Worm (Caenorhabditis elegans) whole organism, young adult: ENCODE results near the gene C35C5.8.

Source experiments
- B0035.1 ChIP-seq: sonication (generic microtip); optimal IDR thresholded peaks from 2 replicates; lab custom pipeline; 2016; ENCODE audit warnings: missing genetic modification characterization, mild to moderate bottlenecking, missing compliant biosample characterization, missing genotype, missing genetic modification reagents
- F33H1.4 ChIP-seq: fragments of 200-800 bp; sonication (Bioruptor generic); IDR thresholded peaks from 2 replicates; pipeline ENCODE4 v1.3.6; 2022; ENCODE audit warnings: missing genetic modification reagents, missing genetic modification characterization, missing compliant biosample characterization
- F37B4.10 ChIP-seq: fragments of 200-800 bp; sonication (Bioruptor generic); IDR thresholded peaks from 2 replicates; pipeline ENCODE4 v1.3.6; 2022; ENCODE audit warnings: missing genetic modification characterization, missing compliant biosample characterization
- F52B5.7 ChIP-seq: sonication (generic microtip); optimal IDR thresholded peaks from 2 replicates; lab custom pipeline; 2016; ENCODE audit warnings: mild to moderate bottlenecking, missing genetic modification characterization, missing compliant biosample characterization
- K11D2.4 ChIP-seq: fragments of 200-800 bp; sonication (Bioruptor generic); IDR thresholded peaks from 2 replicates; pipeline ENCODE4 v1.3.6; 2022; ENCODE audit warnings: missing genetic modification reagents, missing genetic modification characterization, missing compliant biosample characterization
- K12H6.12 ChIP-seq: fragments of 200-800 bp; sonication (Bioruptor generic); optimal IDR thresholded peaks from 2 replicates; lab custom pipeline; 2018; ENCODE audit warnings: mild to moderate bottlenecking, missing genetic modification characterization, missing compliant biosample characterization
- T26A5.8 ChIP-seq: sonication (generic microtip); optimal IDR thresholded peaks from 2 replicates; lab custom pipeline; 2016; ENCODE audit warnings: missing genetic modification characterization, missing compliant biosample characterization
- Y56A3A.18 ChIP-seq: fragments of 200-800 bp; sonication (Bioruptor generic); IDR thresholded peaks from 2 replicates; pipeline ENCODE4 v1.3.6; 2022; ENCODE audit warnings: missing genetic modification reagents, missing genetic modification characterization, missing compliant biosample characterization
- ZK185.1 ChIP-seq: sonication (generic microtip); optimal IDR thresholded peaks from 2 replicates; lab custom pipeline; 2016; ENCODE audit warnings: mild to moderate bottlenecking, missing genetic modification characterization, missing compliant biosample characterization; ENCODE audit not compliant: poor library complexity, severe bottlenecking
- akir-1 ChIP-seq: fragments of 200-800 bp; sonication (Bioruptor generic); optimal IDR thresholded peaks from 2 replicates; lab custom pipeline; 2018; ENCODE audit warnings: mild to moderate bottlenecking, missing genetic modification characterization, moderate library complexity, missing compliant biosample characterization
- aptf-2 ChIP-seq: fragments of 200-800 bp; sonication (Bioruptor generic); conservative IDR thresholded peaks from 2 replicates; pipeline ENCODE4 v1.3.6; 2022; ENCODE audit warnings: missing genetic modification reagents, missing genetic modification characterization, missing compliant biosample characterization
- aptf-3 ChIP-seq: fragments of 200-800 bp; sonication (Bioruptor generic); IDR thresholded peaks from 2 replicates; pipeline ENCODE4 v1.3.6; 2022; ENCODE audit warnings: missing genetic modification characterization, missing compliant biosample characterization
- ceh-40 ChIP-seq: fragments of 200-800 bp; sonication (Bioruptor generic); IDR thresholded peaks from 2 replicates; pipeline ENCODE4 v1.3.6; 2022; ENCODE audit warnings: missing genetic modification characterization, missing compliant biosample characterization
- ceh-79 ChIP-seq: sonication (generic microtip); optimal IDR thresholded peaks from 2 replicates; lab custom pipeline; 2017; ENCODE audit warnings: mild to moderate bottlenecking, missing genetic modification characterization, missing compliant biosample characterization
- ceh-91 ChIP-seq: fragments of 200-800 bp; sonication (Bioruptor generic); IDR thresholded peaks from 2 replicates; pipeline ENCODE4 v1.3.6; 2022; ENCODE audit warnings: missing genetic modification reagents, missing genetic modification characterization, missing compliant biosample characterization
- dpff-1 ChIP-seq: sonication (generic microtip); optimal IDR thresholded peaks from 2 replicates; lab custom pipeline; 2017; ENCODE audit warnings: mild to moderate bottlenecking, missing genetic modification characterization, missing compliant biosample characterization
- egl-18 ChIP-seq: fragments of 200-800 bp; sonication (Bioruptor generic); IDR thresholded peaks from 2 replicates; pipeline ENCODE4 v1.3.6; 2022; ENCODE audit warnings: missing genetic modification reagents, missing genetic modification characterization, missing compliant biosample characterization
- egrh-3 ChIP-seq: fragments of 200-800 bp; sonication (Bioruptor generic); IDR thresholded peaks from 2 replicates; pipeline ENCODE4 v1.3.6; 2022; ENCODE audit warnings: missing genetic modification reagents, missing genetic modification characterization, missing compliant biosample characterization
- ekl-4 ChIP-seq: fragments of 200-800 bp; sonication (Bioruptor generic); IDR thresholded peaks from 2 replicates; pipeline ENCODE4 v1.3.6; 2022; ENCODE audit warnings: missing genetic modification reagents, missing genetic modification characterization, missing compliant biosample characterization
- hrde-1 ChIP-seq: sonication (generic microtip); optimal IDR thresholded peaks from 2 replicates; lab custom pipeline; 2016; ENCODE audit warnings: missing genetic modification characterization, mild to moderate bottlenecking, missing compliant biosample characterization, moderate library complexity, missing genotype, missing genetic modification reagents, borderline replicate concordance
- lag-1 ChIP-seq: fragments of 200-800 bp; sonication (Bioruptor generic); IDR thresholded peaks from 2 replicates; pipeline ENCODE4 v1.3.6; 2022; ENCODE audit warnings: missing genetic modification reagents, missing genetic modification characterization, missing compliant biosample characterization
- lin-35 ChIP-seq, 3 experiments: fragments of 150-350 bp in 2 of 3; sonication (generic microtip) in 1 of 3; optimal IDR thresholded peaks; 2 replicates each; lab custom pipeline; 2014 to 2018; ENCODE audit warnings: missing biosample characterization in 3 of 3, missing genetic modification characterization in 3 of 3, missing genetic modification reagents in 3 of 3
- lin-40 ChIP-seq: sonication (generic microtip); optimal IDR thresholded peaks from 2 replicates; lab custom pipeline; 2016; ENCODE audit warnings: missing genetic modification characterization, mild to moderate bottlenecking, missing compliant biosample characterization, missing genotype, missing genetic modification reagents
- lir-1 ChIP-seq: fragments of 200-800 bp; sonication (Bioruptor generic); conservative IDR thresholded peaks from 2 replicates; pipeline ENCODE4 v1.3.6; 2022; ENCODE audit warnings: missing genetic modification reagents, missing genetic modification characterization, missing compliant biosample characterization
- nfya-1 ChIP-seq: sonication (generic microtip); optimal IDR thresholded peaks from 2 replicates; lab custom pipeline; 2017; ENCODE audit warnings: antibody characterized with exemption, missing compliant biosample characterization, missing genetic modification characterization, borderline replicate concordance; ENCODE audit not compliant: insufficient read depth
- nhr-80 ChIP-seq: sonication (generic microtip); optimal IDR thresholded peaks from 2 replicates; lab custom pipeline; 2016; ENCODE audit warnings: missing genetic modification characterization, missing compliant biosample characterization
- tbp1 ChIP-seq: fragments of 200-800 bp; sonication (Bioruptor generic); optimal IDR thresholded peaks from 2 replicates; lab custom pipeline; 2018; ENCODE audit warnings: mild to moderate bottlenecking, missing genetic modification characterization, missing compliant biosample characterization
- xnd-1 ChIP-seq: sonication (generic microtip); optimal IDR thresholded peaks from 2 replicates; lab custom pipeline; 2016; ENCODE audit warnings: missing genotype, missing genetic modification reagents, missing genetic modification characterization, missing compliant biosample characterization
- ztf-3 ChIP-seq: fragments of 200-800 bp; sonication (Bioruptor generic); optimal IDR thresholded peaks from 2 replicates; lab custom pipeline; 2018; ENCODE audit warnings: mild to moderate bottlenecking, missing genetic modification characterization, missing compliant biosample characterization

C35C5.8 gene

DNA sequence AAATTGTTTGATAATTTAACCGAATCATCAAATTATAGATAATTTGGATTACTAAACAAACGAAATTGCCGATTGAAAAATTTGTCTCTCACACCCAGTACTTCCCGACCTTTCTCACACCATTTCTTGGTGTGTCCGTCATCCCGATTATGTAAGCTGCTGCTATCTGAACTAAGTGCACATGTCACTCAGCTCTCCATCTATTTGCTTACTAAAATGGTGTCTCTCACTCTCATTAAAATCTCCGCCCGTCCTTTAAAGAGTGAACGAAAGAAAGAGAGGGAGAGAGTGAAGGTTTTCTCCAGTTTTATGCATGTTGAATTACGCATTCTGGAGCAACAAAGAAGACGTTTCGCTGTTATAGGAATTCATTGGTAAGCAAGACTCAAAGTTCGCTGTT, 21.1 kb downstream of the C35C5.8 start:
- peak; percentile 42 for TF ChIP-seq nhr-80 (tag; lab: Kevin White, UChicago)
- TF ChIP-seq B0035.1 (tag; lab: Kevin White, UChicago), result no peak

DNA sequence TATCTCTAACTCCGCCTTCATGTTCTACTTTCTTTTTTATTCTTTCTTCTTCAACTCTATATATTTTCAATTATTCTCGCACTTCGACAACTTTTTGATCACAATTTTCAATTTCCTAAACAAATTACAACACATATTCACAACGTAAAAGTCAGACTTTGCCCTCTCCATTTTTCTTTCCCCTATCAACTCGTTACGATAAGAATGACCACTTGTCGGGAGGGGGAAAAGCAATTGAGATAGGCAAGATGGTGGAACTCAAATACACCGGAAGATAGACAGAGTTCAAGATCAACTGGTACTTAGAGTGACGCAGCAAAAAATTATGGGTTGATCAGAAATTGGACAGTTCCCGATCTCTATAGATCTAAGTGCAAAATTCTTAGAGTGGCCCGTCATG, 21.7 kb downstream of the C35C5.8 start:
- TF ChIP-seq nhr-80 (tag; lab: Kevin White, UChicago) (no peak), ekl-4 (GFP tag; lab: Robert Waterston, UW) (no peak), T26A5.8 (tag; lab: Kevin White, UChicago) (no peak), dpff-1 (tag; lab: Kevin White, UChicago) (no peak), lin-40 (tag; lab: Kevin White, UChicago) (no peak), ZK185.1 (tag; lab: Kevin White, UChicago) (no peak), K12H6.12 (tag; lab: Kevin White, UChicago) (no peak), tbp1 (no peak)
- TF ChIP-seq, all 124 proteins: peak for 0

DNA sequence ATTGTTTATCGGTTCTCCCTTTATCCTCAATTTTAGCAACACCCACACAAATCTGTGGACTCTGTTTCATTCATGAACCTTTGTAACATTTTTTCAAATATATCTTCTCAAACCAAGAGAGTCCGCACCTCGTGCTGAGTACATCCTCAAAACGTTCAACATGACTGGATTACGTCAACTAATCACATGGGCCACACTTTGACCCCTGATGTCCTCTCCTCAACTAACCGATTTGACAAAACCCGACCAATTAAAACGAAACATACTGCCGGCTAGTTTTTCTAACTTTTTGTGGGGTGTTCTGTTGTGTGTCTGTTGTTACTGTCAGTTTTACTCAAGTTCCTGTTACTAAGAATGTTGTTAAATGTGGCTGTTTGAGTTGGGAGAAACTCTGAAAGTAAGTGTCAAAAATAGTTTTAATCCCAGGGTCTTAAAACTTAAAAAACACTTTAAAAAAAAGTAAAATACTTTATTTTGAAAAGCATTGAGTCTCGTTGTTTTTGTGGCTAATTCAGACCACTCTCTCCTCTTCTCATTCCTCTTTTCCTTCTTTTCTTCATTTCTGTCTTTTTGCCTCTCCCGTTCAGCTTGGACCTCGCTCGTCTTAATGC, 22.2 kb downstream of the C35C5.8 start:
- TF ChIP-seq aptf-3 (GFP tag; lab: Robert Waterston, UW), result no peak
- no peak for TF ChIP-seq Y56A3A.18 (GFP tag; lab: Robert Waterston, UW)
- no peak for TF ChIP-seq F52B5.7
- TF ChIP-seq ceh-40, result no peak
- no peak for TF ChIP-seq lag-1 (GFP tag; lab: Robert Waterston, UW)
- no peak for TF ChIP-seq ceh-79 (tag; lab: Kevin White, UChicago)
- no peak for TF ChIP-seq xnd-1 (tag; lab: Kevin White, UChicago)
- no peak for TF ChIP-seq aptf-2
- no peak for TF ChIP-seq lir-1 (GFP tag; lab: Robert Waterston, UW)
- TF ChIP-seq ceh-91 (GFP tag; lab: Robert Waterston, UW), result no peak
- TF ChIP-seq F33H1.4 (GFP tag; lab: Robert Waterston, UW), result no peak
- no peak for TF ChIP-seq hrde-1 (tag; lab: Kevin White, UChicago)
- no peak for TF ChIP-seq lin-35 (GFP tag; optimal IDR thresholded peaks at IDR 0.05; lab: Kevin White, UChicago)
- TF ChIP-seq nfya-1 (tag; lab: Kevin White, UChicago), result no peak
- TF ChIP-seq K12H6.12 (tag; lab: Kevin White, UChicago), result no peak
- TF ChIP-seq akir-1 (GFP tag; lab: Kevin White, UChicago), result no peak
- TF ChIP-seq ztf-3 (GFP tag; lab: Kevin White, UChicago), result no peak
- TF ChIP-seq F37B4.10 (GFP tag; lab: Robert Waterston, UW), result no peak

ce11 chrX:11556194-11556739, 22.9 kb downstream of the C35C5.8 start, which contains the start of gene C35C5.10:
Gene C35C5.10, plus strand, starts transcription at chrX:11556244.
- TF ChIP-seq egl-18 (GFP tag; lab: Robert Waterston, UW) (no peak), nhr-80 (tag; lab: Kevin White, UChicago) (peak; percentile 87)

DNA sequence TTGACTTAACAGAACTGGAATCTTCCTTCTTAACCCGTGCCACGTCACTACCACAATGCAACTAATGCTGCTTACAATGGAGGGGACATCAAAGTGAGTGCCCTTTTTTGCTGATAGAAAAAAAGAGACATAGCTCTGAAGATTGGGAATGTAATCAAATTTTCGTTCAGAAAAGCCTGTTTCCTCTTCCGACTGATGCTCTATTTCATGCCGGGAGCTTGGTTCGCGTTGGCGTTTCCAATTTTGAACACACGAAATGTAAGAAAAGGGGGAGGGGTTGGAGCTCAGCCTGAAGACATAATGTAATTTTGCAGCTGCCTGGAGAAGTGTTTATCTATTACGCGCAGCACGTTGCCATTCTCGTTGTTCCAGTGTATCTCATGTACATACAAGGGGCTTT, 24.8 kb downstream of the C35C5.8 start:
- TF ChIP-seq hrde-1 (tag; lab: Kevin White, UChicago), result no peak
- TF ChIP-seq K11D2.4 (GFP tag; lab: Robert Waterston, UW), result 0 out of 2 replicates have a peak, but pooled peaks have one; percentile 25
- TF ChIP-seq egrh-3 (GFP tag; lab: Robert Waterston, UW), result no peak
